ENCODE assay signal across 1 fruit fly cellular context in genomic region chr3L:16865123-16865831, dm6.
TF ChIP-seq lines count a peak whose summit lies in the region.

Gene Lmpt (plus strand): TSS chr3L:16865295.

TF ChIP-seq in whole organism, embryonic, 481 proteins besides CTCF, POLR2A, EP300 and RAD21 (continued from another document and continues in another):
- TF ChIP-seq stwl (tag; optimal IDR thresholded peaks at IDR 0.05; lab: Kevin White, UChicago) (peak; percentile 57), CG1602 (GFP tag; optimal IDR thresholded peaks at IDR 0.05; lab: Kevin White, UChicago) (no peak), Dp (GFP tag; optimal IDR thresholded peaks at IDR 0.05; lab: Kevin White, UChicago) (peak; percentile 75), CG9817 (tag; optimal IDR thresholded peaks at IDR 0.05; lab: Kevin White, UChicago) (no peak), Elba2 (GFP tag; optimal IDR thresholded peaks at IDR 0.05; lab: Kevin White, UChicago) (peak; percentile 56), zen (tag; optimal IDR thresholded peaks at IDR 0.05; lab: Kevin White, UChicago) (peak; percentile 5), CG31365 (tag; optimal IDR thresholded peaks at IDR 0.05; lab: Kevin White, UChicago) (peak; percentile 8), scrt (GFP tag; optimal IDR thresholded peaks at IDR 0.05; lab: Kevin White, UChicago) (peak; percentile 43), salm (tag; optimal IDR thresholded peaks at IDR 0.05; lab: Kevin White, UChicago) (no peak), E2f2 (GFP tag; IDR thresholded peaks at IDR 0.05; lab: Robert Waterston, UW) (peak; percentile 84), kni (GFP tag; optimal IDR thresholded peaks at IDR 0.05; lab: Kevin White, UChicago) (no peak), Usf (GFP tag; optimal IDR thresholded peaks at IDR 0.05; lab: Kevin White, UChicago) (no peak), CG17912 (GFP tag; optimal IDR thresholded peaks at IDR 0.05; lab: Kevin White, UChicago) (no peak), CG12659 (GFP tag; optimal IDR thresholded peaks at IDR 0.05; lab: Kevin White, UChicago) (peak; percentile 59), CG8388 (GFP tag; optimal IDR thresholded peaks at IDR 0.05; lab: Kevin White, UChicago) (peak; percentile 11), al (GFP tag; IDR thresholded peaks at IDR 0.05; lab: Robert Waterston, UW) (no peak), CG2120 (GFP tag; optimal IDR thresholded peaks at IDR 0.05; lab: Kevin White, UChicago) (peak; percentile 13), onecut (GFP tag; IDR thresholded peaks at IDR 0.05; lab: Robert Waterston, UW) (0 out of 2 replicates have a peak, but pooled peaks have one; percentile 14), Bdp1 (GFP tag; optimal IDR thresholded peaks at IDR 0.05; lab: Kevin White, UChicago) (no peak), tap (tag; optimal IDR thresholded peaks at IDR 0.05; lab: Kevin White, UChicago) (no peak), NK7.1 (GFP tag; optimal IDR thresholded peaks at IDR 0.05; lab: Kevin White, UChicago) (no peak), NFAT (GFP tag; IDR thresholded peaks at IDR 0.05; lab: Robert Waterston, UW) (no peak), MTF-1 (GFP tag; optimal IDR thresholded peaks at IDR 0.05; lab: Kevin White, UChicago; ENCODE audit: borderline replicate concordance) (no peak), az2 (GFP tag; optimal IDR thresholded peaks at IDR 0.05; lab: Kevin White, UChicago) (no peak), Med (GFP tag; lab: Kevin White, UChicago) (peak; percentile 77), Abd-B (GFP tag; optimal IDR thresholded peaks at IDR 0.05; lab: Kevin White, UChicago) (no peak), twi (tag; optimal IDR thresholded peaks at IDR 0.05; lab: Kevin White, UChicago) (no peak), CG4360 (GFP tag; IDR thresholded peaks at IDR 0.05; lab: Robert Waterston, UW) (peak; percentile 49), CG2116 (GFP tag; optimal IDR thresholded peaks at IDR 0.05; lab: Kevin White, UChicago) (peak; percentile 13), Atf3 (GFP tag; optimal IDR thresholded peaks at IDR 0.05; lab: Kevin White, UChicago) (no peak), Ada2b (GFP tag; IDR thresholded peaks at IDR 0.05; lab: Robert Waterston, UW) (no peak), Neu2 (GFP tag; optimal IDR thresholded peaks at IDR 0.05; lab: Kevin White, UChicago; ENCODE audit: borderline replicate concordance) (no peak), pros (GFP tag; optimal IDR thresholded peaks at IDR 0.05; lab: Kevin White, UChicago) (peak; percentile 26), eve (GFP tag; optimal IDR thresholded peaks at IDR 0.05; lab: Kevin White, UChicago) (no peak), CG4282 (GFP tag; optimal IDR thresholded peaks at IDR 0.05; lab: Kevin White, UChicago) (no peak), vvl (GFP tag; IDR thresholded peaks at IDR 0.05; lab: Robert Waterston, UW) (peak; percentile 28; the same call in 1 of the 2 replicates), Dad (GFP tag; optimal IDR thresholded peaks at IDR 0.05; lab: Kevin White, UChicago) (no peak), Pdp1 (GFP tag; optimal IDR thresholded peaks at IDR 0.05; lab: Kevin White, UChicago) (peak in 1 of 2 experiments; percentile 45), BEAF-32 (GFP tag; optimal IDR thresholded peaks at IDR 0.05; lab: Kevin White, UChicago) (peak; percentile 7), YL-1 (GFP tag; optimal IDR thresholded peaks at IDR 0.05; lab: Kevin White, UChicago) (no peak), Bgb (GFP tag; IDR thresholded peaks at IDR 0.05; lab: Robert Waterston, UW; ENCODE audit: partially characterized antibody) (peak; percentile 31; the same call in 1 of the 2 replicates), Fer1 (GFP tag; optimal IDR thresholded peaks at IDR 0.05; lab: Kevin White, UChicago) (peak; percentile 40), ewg (GFP tag; optimal IDR thresholded peaks at IDR 0.05; lab: Kevin White, UChicago) (no peak), gsb (GFP tag; IDR thresholded peaks at IDR 0.05; lab: Robert Waterston, UW) (no peak), Mrtf (GFP tag; IDR thresholded peaks at IDR 0.05; lab: Robert Waterston, UW) (no peak), Jarid2 (GFP tag; optimal IDR thresholded peaks at IDR 0.05; lab: Kevin White, UChicago) (peak; percentile 75), CG10462 (GFP tag; optimal IDR thresholded peaks at IDR 0.05; lab: Kevin White, UChicago) (no peak), CG4424 (GFP tag; optimal IDR thresholded peaks at IDR 0.05; lab: Kevin White, UChicago) (peak; percentile 2), sug (tag; optimal IDR thresholded peaks at IDR 0.05; lab: Kevin White, UChicago) (peak; percentile 25), wdn (GFP tag; IDR thresholded peaks at IDR 0.05; lab: Robert Waterston, UW) (no peak), CG7928 (GFP tag; optimal IDR thresholded peaks at IDR 0.05; lab: Kevin White, UChicago) (no peak), phol (tag; optimal IDR thresholded peaks at IDR 0.05; lab: Kevin White, UChicago) (peak; percentile 1), Sry-δ (GFP tag; optimal IDR thresholded peaks at IDR 0.05; lab: Kevin White, UChicago) (no peak), D19A (tag; optimal IDR thresholded peaks at IDR 0.05; lab: Kevin White, UChicago) (peak; percentile 99), CG5245 (GFP tag; optimal IDR thresholded peaks at IDR 0.05; lab: Kevin White, UChicago) (no peak), CG17385 (GFP tag; optimal IDR thresholded peaks at IDR 0.05; lab: Kevin White, UChicago) (peak; percentile 88), Blimp-1 (GFP tag; optimal IDR thresholded peaks at IDR 0.05; lab: Kevin White, UChicago) (peak; percentile 77), ab (GFP tag; optimal IDR thresholded peaks at IDR 0.05; lab: Kevin White, UChicago) (no peak), Sox100B (GFP tag; optimal IDR thresholded peaks at IDR 0.05; lab: Kevin White, UChicago) (no peak), tup (GFP tag; optimal IDR thresholded peaks at IDR 0.05; lab: Kevin White, UChicago) (no peak), pzg (GFP tag; optimal IDR thresholded peaks at IDR 0.05; lab: Kevin White, UChicago) (peak; percentile 73), Deaf1 (tag; optimal IDR thresholded peaks at IDR 0.05; lab: Kevin White, UChicago) (peak; percentile 46), gt (GFP tag; IDR thresholded peaks at IDR 0.05; lab: Robert Waterston, UW) (no peak), aop (GFP tag; IDR thresholded peaks at IDR 0.05; lab: Robert Waterston, UW) (no peak), CG10147 (GFP tag; optimal IDR thresholded peaks at IDR 0.05; lab: Kevin White, UChicago) (no peak), Sin3A (optimal IDR thresholded peaks at IDR 0.05; lab: Kevin White, UChicago) (peak; percentile 38), Rx (GFP tag; IDR thresholded peaks at IDR 0.05; lab: Robert Waterston, UW) (no peak), ara (GFP tag; IDR thresholded peaks at IDR 0.05; lab: Robert Waterston, UW) (no peak), CG9932 (GFP tag; IDR thresholded peaks at IDR 0.05; lab: Robert Waterston, UW) (no peak), disco-r (GFP tag; optimal IDR thresholded peaks at IDR 0.05; lab: Kevin White, UChicago) (no peak), CG3847 (GFP tag; IDR thresholded peaks at IDR 0.05; lab: Robert Waterston, UW) (peak; percentile 6; the same call in 1 of the 2 replicates), CG42726 (GFP tag; IDR thresholded peaks at IDR 0.05; lab: Robert Waterston, UW; ENCODE audit: partially characterized antibody) (0 out of 2 replicates have a peak, but pooled peaks have one; percentile 32), E2f1 (GFP tag; IDR thresholded peaks at IDR 0.05; lab: Robert Waterston, UW) (no peak), CG9797 (GFP tag; optimal IDR thresholded peaks at IDR 0.05; lab: Kevin White, UChicago) (peak; percentile 84), zfh2 (GFP tag; optimal IDR thresholded peaks at IDR 0.05; lab: Kevin White, UChicago) (no peak), CG8924 (tag; optimal IDR thresholded peaks at IDR 0.05; lab: Kevin White, UChicago) (peak; percentile 0), CG17359 (tag; optimal IDR thresholded peaks at IDR 0.05; lab: Kevin White, UChicago) (no peak), dmrt11E (tag; optimal IDR thresholded peaks at IDR 0.05; lab: Kevin White, UChicago) (no peak), D19B (GFP tag; optimal IDR thresholded peaks at IDR 0.05; lab: Kevin White, UChicago) (peak; percentile 80), amos (GFP tag; IDR thresholded peaks at IDR 0.05; lab: Robert Waterston, UW; ENCODE audit: partially characterized antibody) (no peak; the same call in 1 of the 2 replicates), CG4854 (GFP tag; optimal IDR thresholded peaks at IDR 0.05; lab: Kevin White, UChicago) (no peak), Bteb2 (GFP tag; optimal IDR thresholded peaks at IDR 0.05; lab: Kevin White, UChicago) (no peak), CG13894 (tag; optimal IDR thresholded peaks at IDR 0.05; lab: Kevin White, UChicago) (no peak), CG14710 (tag; optimal IDR thresholded peaks at IDR 0.05; lab: Kevin White, UChicago) (peak; percentile 39), inv (GFP tag; IDR thresholded peaks at IDR 0.05; lab: Robert Waterston, UW; ENCODE audit: partially characterized antibody) (0 out of 2 replicates have a peak, but pooled peaks have one; percentile 14), Hr78 (GFP tag; optimal IDR thresholded peaks at IDR 0.05; lab: Kevin White, UChicago) (peak in 1 of 2 experiments; percentile 38), chinmo (GFP tag; IDR thresholded peaks at IDR 0.05; lab: Robert Waterston, UW; ENCODE audit: partially characterized antibody) (peak; percentile 79; the same call in 2 of the 4 replicates), CG15073 (GFP tag; optimal IDR thresholded peaks at IDR 0.05; lab: Kevin White, UChicago) (no peak), nom (GFP tag; optimal IDR thresholded peaks at IDR 0.05; lab: Kevin White, UChicago) (peak; percentile 5), Awh (GFP tag; IDR thresholded peaks at IDR 0.05; lab: Robert Waterston, UW) (no peak; the same call in 1 of the 2 replicates), CG16863 (GFP tag; optimal IDR thresholded peaks at IDR 0.05; lab: Kevin White, UChicago) (no peak), PHDP (tag; optimal IDR thresholded peaks at IDR 0.05; lab: Kevin White, UChicago) (peak; percentile 30), CG34422 (GFP tag; IDR thresholded peaks at IDR 0.05; lab: Robert Waterston, UW) (peak; percentile 61; the same call in 1 of the 3 replicates), CG12219 (GFP tag; optimal IDR thresholded peaks at IDR 0.05; lab: Kevin White, UChicago) (no peak), br (optimal IDR thresholded peaks at IDR 0.05; lab: Kevin White, UChicago) (no peak), CG3726 (GFP tag; IDR thresholded peaks at IDR 0.05; lab: Robert Waterston, UW) (no peak), CG13287 (GFP tag; IDR thresholded peaks at IDR 0.05; lab: Robert Waterston, UW; ENCODE audit: partially characterized antibody) (peak; percentile 3), CG8290 (GFP tag; optimal IDR thresholded peaks at IDR 0.05; lab: Kevin White, UChicago) (peak; percentile 7), CG8290 (tag; optimal IDR thresholded peaks at IDR 0.05; lab: Kevin White, UChicago) (peak in 1 of 2 experiments; percentile 49), CG30431 (GFP tag; optimal IDR thresholded peaks at IDR 0.05; lab: Kevin White, UChicago) (no peak), mam (GFP tag; optimal IDR thresholded peaks at IDR 0.05; lab: Kevin White, UChicago) (no peak), HmgZ (tag; optimal IDR thresholded peaks at IDR 0.05; lab: Kevin White, UChicago) (peak; percentile 40), crol (GFP tag; IDR thresholded peaks at IDR 0.05; lab: Robert Waterston, UW) (no peak), CG10959 (GFP tag; IDR thresholded peaks at IDR 0.05; lab: Robert Waterston, UW) (no peak), ftz-f1 (GFP tag; optimal IDR thresholded peaks at IDR 0.05; lab: Kevin White, UChicago) (peak; percentile 17), ind (GFP tag; optimal IDR thresholded peaks at IDR 0.05; lab: Kevin White, UChicago) (no peak), CG2712 (tag; optimal IDR thresholded peaks at IDR 0.05; lab: Kevin White, UChicago) (peak; percentile 0), chm (GFP tag; IDR thresholded peaks at IDR 0.05; lab: Robert Waterston, UW) (no peak; the same call in 1 of the 2 replicates), Myb (GFP tag; optimal IDR thresholded peaks at IDR 0.05; lab: Kevin White, UChicago) (peak; percentile 92), cato (GFP tag; optimal IDR thresholded peaks at IDR 0.05; lab: Kevin White, UChicago; ENCODE audit: borderline replicate concordance) (no peak), CG4404 (GFP tag; IDR thresholded peaks at IDR 0.05; lab: Robert Waterston, UW) (no peak), CG15479 (GFP tag; optimal IDR thresholded peaks at IDR 0.05; lab: Kevin White, UChicago) (no peak), CG31441 (GFP tag; IDR thresholded peaks at IDR 0.05; lab: Robert Waterston, UW) (peak; percentile 28; the same call in 1 of the 2 replicates), CG11456 (GFP tag; IDR thresholded peaks at IDR 0.05; lab: Robert Waterston, UW) (no peak), CG6272 (GFP tag; IDR thresholded peaks at IDR 0.05; lab: Robert Waterston, UW) (no peak), Ets97D (GFP tag; optimal IDR thresholded peaks at IDR 0.05; lab: Kevin White, UChicago) (peak; percentile 38), CG6689 (GFP tag; IDR thresholded peaks at IDR 0.05; lab: Robert Waterston, UW) (0 out of 2 replicates have a peak, but pooled peaks have one; percentile 9), CG11504 (tag; optimal IDR thresholded peaks at IDR 0.05; lab: Kevin White, UChicago) (no peak), tio (GFP tag; optimal IDR thresholded peaks at IDR 0.05; lab: Kevin White, UChicago) (no peak), CoRest (tag; optimal IDR thresholded peaks at IDR 0.05; lab: Kevin White, UChicago) (peak; percentile 5), Dek (tag; optimal IDR thresholded peaks at IDR 0.05; lab: Kevin White, UChicago) (peak; percentile 39), Drgx (GFP tag; IDR thresholded peaks at IDR 0.05; lab: Robert Waterston, UW) (0 out of 2 replicates have a peak, but pooled peaks have one; percentile 25), MBD-R2 (GFP tag; IDR thresholded peaks at IDR 0.05; lab: Robert Waterston, UW) (peak; percentile 50), MESR4 (GFP tag; optimal IDR thresholded peaks at IDR 0.05; lab: Kevin White, UChicago) (no peak), gcm (GFP tag; optimal IDR thresholded peaks at IDR 0.05; lab: Kevin White, UChicago) (no peak), CG17829 (tag; optimal IDR thresholded peaks at IDR 0.05; lab: Kevin White, UChicago) (peak; percentile 34), Hr51 (GFP tag; optimal IDR thresholded peaks at IDR 0.05; lab: Kevin White, UChicago) (no peak), Chrac-16 (GFP tag; optimal IDR thresholded peaks at IDR 0.05; lab: Kevin White, UChicago) (no peak), Eip74EF (GFP tag; optimal IDR thresholded peaks at IDR 0.05; lab: Kevin White, UChicago) (no peak), sens (GFP tag; lab: Kevin White, UChicago) (peak; percentile 73), CG8281 (tag; optimal IDR thresholded peaks at IDR 0.05; lab: Kevin White, UChicago) (no peak), CG9215 (GFP tag; IDR thresholded peaks at IDR 0.05; lab: Robert Waterston, UW) (no peak), CG1647 (GFP tag; optimal IDR thresholded peaks at IDR 0.05; lab: Kevin White, UChicago) (no peak)
